Worm (Caenorhabditis elegans) whole organism, young adult: ENCODE measurements around the gene C49A9.3.

Experiments used
- F39B2.1 ChIP-seq: fragments of 200-800 bp; sonication (Bioruptor generic); IDR thresholded peaks from 2 replicates; pipeline ENCODE4 v1.3.6; 2022; ENCODE audit warnings: missing genetic modification reagents, missing genetic modification characterization, missing compliant biosample characterization
- ccch-3 ChIP-seq: fragments of 200-800 bp; sonication (Bioruptor generic); optimal IDR thresholded peaks from 2 replicates; lab custom pipeline; 2018; ENCODE audit warnings: mild to moderate bottlenecking, missing genetic modification characterization, missing compliant biosample characterization
- hlh-26 ChIP-seq: fragments of 200-800 bp; sonication (Bioruptor generic); conservative IDR thresholded peaks from 2 replicates; pipeline ENCODE4 v1.3.6; 2022; ENCODE audit warnings: missing genetic modification reagents, missing genetic modification characterization, missing compliant biosample characterization
- hsf-1 ChIP-seq: fragments of 200-800 bp; sonication (Bioruptor generic); IDR thresholded peaks from 2 replicates; pipeline ENCODE4 v1.3.6; 2022; ENCODE audit warnings: missing genetic modification reagents, missing genetic modification characterization, missing compliant biosample characterization
- nhr-120 ChIP-seq: fragments of 200-800 bp; sonication (Bioruptor generic); IDR thresholded peaks from 2 replicates; pipeline ENCODE4 v1.3.6; 2022; ENCODE audit warnings: missing genetic modification characterization, missing compliant biosample characterization

DNA sequence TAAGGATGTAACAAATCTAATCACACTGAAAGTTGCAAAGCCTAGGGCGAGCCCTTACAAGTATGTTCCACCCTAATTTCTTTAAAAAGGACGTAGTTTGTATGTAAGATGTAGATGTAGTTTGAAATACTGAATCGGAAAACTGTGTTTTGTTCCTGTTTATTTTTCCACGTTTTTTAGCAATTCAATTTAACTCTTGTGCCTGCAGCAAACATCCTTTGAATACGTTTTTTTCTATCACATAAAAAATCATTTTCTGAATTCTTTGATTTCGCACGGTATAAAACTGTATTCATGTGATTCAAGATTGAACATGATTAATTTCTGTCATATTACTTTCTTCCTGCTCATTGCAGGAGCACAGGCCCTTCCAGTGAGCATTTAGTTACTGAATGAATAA is 18.1 kb downstream of the C49A9.3 start, which contains the start of gene F58F9.9:
- no peak for TF ChIP-seq hsf-1
- no peak for TF ChIP-seq hlh-26 (GFP tag; lab: Robert Waterston, UW)
- no peak for TF ChIP-seq F39B2.1
- no peak for TF ChIP-seq nhr-120
- no peak for TF ChIP-seq ccch-3 (GFP tag; lab: Kevin White, UChicago)
